Worm (Caenorhabditis elegans) whole organism, late embryonic: ENCODE data around the gene tmem-218.
A peak's percentile ranks its signal among the peaks of the same experiment; 100 is the strongest.

Source experiments
- C08G9.2 ChIP-seq: sonication (generic microtip); optimal IDR thresholded peaks from 2 replicates; lab custom pipeline; 2016; ENCODE audit warnings: mild to moderate bottlenecking, missing genetic modification characterization, moderate library complexity, missing compliant biosample characterization
- C38D4.7 ChIP-seq: fragments of 200-800 bp; sonication (Bioruptor generic); optimal IDR thresholded peaks from 2 replicates; lab custom pipeline; 2018; ENCODE audit warnings: mild to moderate bottlenecking, missing genetic modification characterization, moderate library complexity, missing compliant biosample characterization
- F13H6.1 ChIP-seq: sonication (generic microtip); optimal IDR thresholded peaks from 2 replicates; lab custom pipeline; 2016; ENCODE audit warnings: missing genetic modification characterization, missing compliant biosample characterization
- K02D7.2 ChIP-seq: sonication (generic microtip); optimal IDR thresholded peaks from 2 replicates; lab custom pipeline; 2017; ENCODE audit warnings: mild to moderate bottlenecking, missing genetic modification characterization, missing compliant biosample characterization
- K09A11.1 ChIP-seq: sonication (generic microtip); optimal IDR thresholded peaks from 2 replicates; lab custom pipeline; 2017; ENCODE audit warnings: antibody characterized with exemption, mild to moderate bottlenecking, missing genetic modification characterization, missing compliant biosample characterization; ENCODE audit not compliant: insufficient read depth
- T23F11.4 ChIP-seq: fragments of 200-800 bp; sonication (Bioruptor generic); optimal IDR thresholded peaks from 2 replicates; lab custom pipeline; 2018; ENCODE audit warnings: mild to moderate bottlenecking, missing genetic modification characterization, missing compliant biosample characterization
- ahr-1 ChIP-seq: sonication (generic microtip); optimal IDR thresholded peaks from 2 replicates; lab custom pipeline; 2016; ENCODE audit warnings: missing genetic modification characterization, missing compliant biosample characterization
- ama-1 ChIP-seq: fragments of 150-350 bp; optimal IDR thresholded peaks from 2 replicates; lab custom pipeline; 2014
- ceh-14 ChIP-seq: sonication (generic microtip); optimal IDR thresholded peaks from 2 replicates; lab custom pipeline; 2016; ENCODE audit warnings: missing genotype, missing genetic modification characterization, missing compliant biosample characterization
- ceh-18 ChIP-seq: sonication (generic microtip); optimal IDR thresholded peaks from 2 replicates; lab custom pipeline; 2016; ENCODE audit warnings: missing genetic modification characterization, missing compliant biosample characterization
- ceh-30 ChIP-seq: fragments of 150-350 bp; optimal IDR thresholded peaks from 2 replicates; lab custom pipeline; 2014; ENCODE audit warnings: missing biosample characterization, missing genetic modification characterization
- ceh-6 ChIP-seq: fragments of 200-800 bp; sonication (Bioruptor generic); optimal IDR thresholded peaks from 2 replicates; lab custom pipeline; 2018; ENCODE audit warnings: mild to moderate bottlenecking, missing genetic modification characterization, missing compliant biosample characterization
- ceh-9 ChIP-seq: sonication (generic microtip); optimal IDR thresholded peaks from 2 replicates; lab custom pipeline; 2016; ENCODE audit warnings: mild to moderate bottlenecking, missing genetic modification characterization, inconsistent platforms, missing compliant biosample characterization
- elt-4 ChIP-seq: sonication (generic microtip); optimal IDR thresholded peaks from 2 replicates; lab custom pipeline; 2016; ENCODE audit warnings: missing genetic modification characterization, missing compliant biosample characterization
- ets-4 ChIP-seq: sonication (generic microtip); optimal IDR thresholded peaks from 2 replicates; lab custom pipeline; 2016; ENCODE audit warnings: missing genetic modification characterization, missing compliant biosample characterization
- eyg-1 ChIP-seq: sonication (generic microtip); optimal IDR thresholded peaks from 2 replicates; lab custom pipeline; 2016; ENCODE audit warnings: missing genotype, missing genetic modification characterization, missing compliant biosample characterization
- gmeb-2 ChIP-seq: sonication (generic microtip); optimal IDR thresholded peaks from 2 replicates; lab custom pipeline; 2016; ENCODE audit warnings: missing genetic modification characterization, inconsistent platforms, missing compliant biosample characterization
- hlh-15 ChIP-seq: sonication (generic microtip); optimal IDR thresholded peaks from 2 replicates; lab custom pipeline; 2016; ENCODE audit warnings: missing genetic modification characterization, missing compliant biosample characterization
- hlh-6 ChIP-seq: sonication (generic microtip); optimal IDR thresholded peaks from 2 replicates; lab custom pipeline; 2016; ENCODE audit warnings: missing genotype, missing genetic modification characterization, missing compliant biosample characterization
- hlh-8 ChIP-seq: sonication (generic microtip); optimal IDR thresholded peaks from 2 replicates; lab custom pipeline; 2016; ENCODE audit warnings: missing genotype, missing genetic modification characterization, missing compliant biosample characterization
- lin-11 ChIP-seq: fragments of 200-800 bp; sonication (Bioruptor generic); optimal IDR thresholded peaks from 2 replicates; lab custom pipeline; 2018; ENCODE audit warnings: mild to moderate bottlenecking, missing genetic modification characterization, missing compliant biosample characterization
- madf-2 ChIP-seq: sonication (generic microtip); optimal IDR thresholded peaks from 2 replicates; lab custom pipeline; 2017; ENCODE audit warnings: missing genetic modification characterization, missing compliant biosample characterization
- nfya-1 ChIP-seq: sonication (generic microtip); optimal IDR thresholded peaks from 2 replicates; lab custom pipeline; 2017; ENCODE audit warnings: missing genetic modification characterization, mild to moderate bottlenecking, missing compliant biosample characterization, antibody characterized with exemption, moderate library complexity
- nhr-11 ChIP-seq: fragments of 150-350 bp; optimal IDR thresholded peaks from 2 replicates; lab custom pipeline; 2014; ENCODE audit warnings: missing biosample characterization, missing genetic modification characterization
- nhr-232 ChIP-seq: sonication (generic microtip); optimal IDR thresholded peaks from 2 replicates; lab custom pipeline; 2016; ENCODE audit warnings: missing genetic modification characterization, missing compliant biosample characterization
- npax-4 ChIP-seq: sonication (generic microtip); optimal IDR thresholded peaks from 2 replicates; lab custom pipeline; 2016; ENCODE audit warnings: missing genetic modification characterization, missing compliant biosample characterization
- odd-2 ChIP-seq: sonication (generic microtip); optimal IDR thresholded peaks from 2 replicates; lab custom pipeline; 2017; ENCODE audit warnings: antibody characterized with exemption, mild to moderate bottlenecking, missing genetic modification characterization, missing compliant biosample characterization
- pag-3 ChIP-seq: sonication (generic microtip); optimal IDR thresholded peaks from 2 replicates; lab custom pipeline; 2016; ENCODE audit warnings: missing compliant biosample characterization, missing genetic modification characterization, borderline replicate concordance
- pat-9 ChIP-seq: fragments of 200-800 bp; sonication (Bioruptor generic); optimal IDR thresholded peaks from 2 replicates; lab custom pipeline; 2018; ENCODE audit warnings: mild to moderate bottlenecking, missing genetic modification characterization, moderate library complexity, missing compliant biosample characterization
- pax-1 ChIP-seq: fragments of 150-350 bp; optimal IDR thresholded peaks from 2 replicates; lab custom pipeline; 2014; ENCODE audit warnings: missing biosample characterization, missing genetic modification characterization
- pha-2 ChIP-seq: sonication (generic microtip); optimal IDR thresholded peaks from 2 replicates; lab custom pipeline; 2017; ENCODE audit warnings: mild to moderate bottlenecking, missing genetic modification characterization, missing compliant biosample characterization
- sdc-2 ChIP-seq: sonication (generic microtip); optimal IDR thresholded peaks from 2 replicates; lab custom pipeline; 2016; ENCODE audit warnings: missing genotype, missing genetic modification characterization, missing compliant biosample characterization
- tbx-2 ChIP-seq: sonication (generic microtip); optimal IDR thresholded peaks from 2 replicates; lab custom pipeline; 2016; ENCODE audit warnings: missing genetic modification characterization, missing compliant biosample characterization
- tbx-7 ChIP-seq: sonication (generic microtip); optimal IDR thresholded peaks from 2 replicates; lab custom pipeline; 2016; ENCODE audit warnings: missing genotype, missing genetic modification characterization, missing compliant biosample characterization
- ttx-3 ChIP-seq: sonication (generic microtip); optimal IDR thresholded peaks from 2 replicates; lab custom pipeline; 2016; ENCODE audit warnings: missing genetic modification reagents, missing genetic modification characterization, missing compliant biosample characterization
- unc-3 ChIP-seq, 2 experiments: fragments of 200-800 bp in 1 of 2; sonication (Bioruptor generic) in 1 of 2; sonication (generic microtip) in 1 of 2; conservative IDR thresholded peaks in 1 of 2; optimal IDR thresholded peaks in 1 of 2; 2 replicates each; pipeline versions ENCODE4 v1.3.6 to Lab custom; 2016 to 2022; ENCODE audit warnings: missing compliant biosample characterization in 2 of 2, missing genetic modification characterization in 2 of 2, missing genetic modification reagents in 1 of 2
- unc-42 ChIP-seq: sonication (generic microtip); optimal IDR thresholded peaks from 2 replicates; lab custom pipeline; 2016; ENCODE audit warnings: missing genotype, missing genetic modification characterization, missing compliant biosample characterization
- unc-55 ChIP-seq: sonication (generic microtip); optimal IDR thresholded peaks from 2 replicates; lab custom pipeline; 2017; ENCODE audit warnings: missing biosample characterization, missing genetic modification reagents, missing genetic modification characterization

tmem-218 gene

ce11 chrX:17625245-17625644 is 24.2 kb upstream of the tmem-218 start:
- TF ChIP-seq tbx-7 (no peak), hlh-15 (tag; lab: Kevin White, UChicago) (no peak), unc-55 (GFP tag; lab: Kevin White, UChicago) (no peak), ets-4 (tag; lab: Kevin White, UChicago) (no peak), C08G9.2 (tag; lab: Kevin White, UChicago) (no peak), unc-3 (GFP tag; conservative IDR thresholded peaks at IDR 0.05; lab: Robert Waterston, UW) (no peak), unc-3 (tag; optimal IDR thresholded peaks at IDR 0.05; lab: Kevin White, UChicago) (no peak), ceh-9 (tag; lab: Kevin White, UChicago) (no peak), hlh-8 (tag; lab: Kevin White, UChicago) (no peak), tbx-2 (no peak), gmeb-2 (tag; lab: Kevin White, UChicago) (no peak), pat-9 (no peak), hlh-6 (tag; lab: Kevin White, UChicago) (no peak), madf-2 (no peak)

ce11 chrX:17625729-17626128 is 23.8 kb upstream of the tmem-218 start:
- TF ChIP-seq ceh-18 (tag; lab: Kevin White, UChicago) = no peak
- TF ChIP-seq sdc-2 (tag; lab: Kevin White, UChicago) = no peak
- no peak for TF ChIP-seq nfya-1 (tag; lab: Kevin White, UChicago)
- TF ChIP-seq ama-1 (lab: Kevin White, UChicago) = no peak
- no peak for TF ChIP-seq K09A11.1 (tag; lab: Kevin White, UChicago)
- no peak for TF ChIP-seq ceh-9 (tag; lab: Kevin White, UChicago)
- no peak for TF ChIP-seq nhr-11 (tag; lab: Kevin White, UChicago)
- no peak for TF ChIP-seq ceh-14 (tag; lab: Kevin White, UChicago)
- TF ChIP-seq odd-2 (tag; lab: Kevin White, UChicago) = no peak
- no peak for TF ChIP-seq T23F11.4 (GFP tag; lab: Kevin White, UChicago)
- no peak for TF ChIP-seq nhr-232 (tag; lab: Kevin White, UChicago)
- TF ChIP-seq unc-42 = no peak
- TF ChIP-seq pha-2 = no peak
- TF ChIP-seq K02D7.2 (tag; lab: Kevin White, UChicago) = no peak
- TF ChIP-seq ttx-3 = no peak
- TF ChIP-seq elt-4 (tag; lab: Kevin White, UChicago) = no peak
- TF ChIP-seq C38D4.7 (GFP tag; lab: Kevin White, UChicago) = no peak

- TF ChIP-seq nfya-1 (tag; lab: Kevin White, UChicago) = no peak
- TF ChIP-seq ama-1 (lab: Kevin White, UChicago) = no peak
Measured at ce11 chrX:17626599-17626998, 22.9 kb upstream of the tmem-218 start.

- TF ChIP-seq lin-11 (tag; lab: Kevin White, UChicago) = no peak
- peak; percentile 53 for TF ChIP-seq unc-42
- TF ChIP-seq ets-4 (tag; lab: Kevin White, UChicago) = no peak
Measured at ce11 chrX:17627382-17627781, 22.1 kb upstream of the tmem-218 start.

DNA sequence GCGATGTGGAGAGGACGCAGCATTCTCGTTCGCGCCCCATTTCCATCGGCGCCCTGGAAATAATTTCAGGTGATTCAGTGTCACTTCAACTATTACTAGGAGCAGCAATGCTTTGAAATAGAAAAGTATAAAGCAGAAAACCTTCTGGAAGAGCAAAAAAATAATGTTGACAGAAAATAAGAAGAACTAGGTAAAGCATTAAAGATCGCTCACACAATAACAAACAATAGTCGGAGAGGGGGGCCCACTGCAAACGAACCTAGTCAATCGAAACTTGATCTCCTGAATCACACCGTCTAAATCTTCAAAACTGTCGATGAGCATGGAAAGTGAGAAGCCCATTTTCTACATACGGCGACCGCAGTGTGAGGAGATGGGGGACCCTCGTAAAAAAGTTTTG is 21.6 kb upstream of the tmem-218 start:
- TF ChIP-seq npax-4 (tag; lab: Kevin White, UChicago) (no peak), ama-1 (lab: Kevin White, UChicago) (no peak), pax-1 (tag; lab: Kevin White, UChicago) (no peak), eyg-1 (no peak), ahr-1 (no peak), ceh-6 (GFP tag; lab: Kevin White, UChicago) (no peak), ceh-18 (tag; lab: Kevin White, UChicago) (no peak), ceh-30 (tag; lab: Kevin White, UChicago) (no peak), nhr-232 (tag; lab: Kevin White, UChicago) (no peak), hlh-8 (tag; lab: Kevin White, UChicago) (no peak), F13H6.1 (no peak), pag-3 (tag; lab: Kevin White, UChicago) (no peak)
